Worm (Caenorhabditis elegans) whole organism, L1 larva: ENCODE data around the gene bath-42.
A peak's percentile ranks its signal among the peaks of the same experiment; 100 is the strongest.

Experiments used
- C16A3.4 ChIP-seq: fragments of 150-350 bp; optimal IDR thresholded peaks from 2 replicates; lab custom pipeline; 2014; ENCODE audit warnings: missing biosample characterization, missing genetic modification characterization
- C34B4.2 ChIP-seq: sonication (generic microtip); optimal IDR thresholded peaks from 2 replicates; lab custom pipeline; 2017; ENCODE audit warnings: mild to moderate bottlenecking, missing genetic modification characterization, missing compliant biosample characterization
- F16B12.6 ChIP-seq: fragments of 150-350 bp; optimal IDR thresholded peaks from 2 replicates; lab custom pipeline; 2014; ENCODE audit warnings: missing biosample characterization, missing genetic modification characterization
- alr-1 ChIP-seq: fragments of 200-800 bp; sonication (Bioruptor generic); optimal IDR thresholded peaks from 2 replicates; lab custom pipeline; 2018; ENCODE audit warnings: borderline replicate concordance, mild to moderate bottlenecking, missing genetic modification characterization, missing compliant biosample characterization
- aly-2 ChIP-seq: fragments of 150-350 bp; optimal IDR thresholded peaks from 2 replicates; lab custom pipeline; 2014; ENCODE audit warnings: missing biosample characterization, missing genetic modification characterization
- ama-1 ChIP-seq: fragments of 150-350 bp; optimal IDR thresholded peaks from 2 replicates; lab custom pipeline; 2014
- blmp-1 ChIP-seq: fragments of 150-350 bp; optimal IDR thresholded peaks from 2 replicates; lab custom pipeline; 2014; ENCODE audit warnings: missing biosample characterization, missing genetic modification characterization
- ceh-82 ChIP-seq, 3 experiments: fragments of 150-350 bp in 1 of 3; sonication (generic microtip) in 2 of 3; optimal IDR thresholded peaks; 2 replicates each; lab custom pipeline; 2014 to 2017; ENCODE audit warnings: missing biosample characterization in 3 of 3, missing genetic modification characterization in 3 of 3
- ceh-88 ChIP-seq: fragments of 200-800 bp; sonication (Bioruptor generic); IDR thresholded peaks from 2 replicates; pipeline ENCODE4 v1.3.6; 2022; ENCODE audit warnings: missing genetic modification characterization, missing compliant biosample characterization
- dsc-1 ChIP-seq: sonication (generic microtip); optimal IDR thresholded peaks from 2 replicates; lab custom pipeline; 2016; ENCODE audit warnings: mild to moderate bottlenecking, missing genetic modification characterization, missing compliant biosample characterization
- efl-1 ChIP-seq, 4 experiments: fragments of 150-350 bp; optimal IDR thresholded peaks in 3 of 4; peaks in 1 of 4; 1 replicate in 1 of 4; 2 replicates in 3 of 4; lab custom pipeline; 2014; ENCODE audit warnings: missing biosample characterization in 2 of 4, missing genetic modification characterization in 2 of 4, missing genetic modification reagents in 2 of 4
- egl-13 ChIP-seq: sonication (generic microtip); optimal IDR thresholded peaks from 2 replicates; lab custom pipeline; 2016; ENCODE audit warnings: missing genotype, missing genetic modification reagents, missing genetic modification characterization, missing compliant biosample characterization
- elt-3 ChIP-seq, 6 experiments: fragments of 150-350 bp in 1 of 6; sonication (generic microtip); optimal IDR thresholded peaks; 2 replicates each; lab custom pipeline; 2017 to 2018; ENCODE audit warnings: missing biosample characterization in 6 of 6, missing genetic modification characterization in 6 of 6, inconsistent platforms in 1 of 6
- ets-5 ChIP-seq: fragments of 200-800 bp; sonication (Bioruptor generic); IDR thresholded peaks from 2 replicates; pipeline ENCODE4 v1.3.6; 2022; ENCODE audit warnings: missing genetic modification characterization, missing compliant biosample characterization
- fkh-10 ChIP-seq: sonication (generic microtip); optimal IDR thresholded peaks from 2 replicates; lab custom pipeline; 2017; ENCODE audit warnings: missing biosample characterization, missing genetic modification reagents, missing genetic modification characterization
- grh-1 ChIP-seq: fragments of 200-800 bp; sonication (Bioruptor generic); IDR thresholded peaks from 2 replicates; pipeline ENCODE4 v1.3.6; 2022; ENCODE audit warnings: missing genetic modification reagents, missing genetic modification characterization, missing compliant biosample characterization
- hlh-4 ChIP-seq: sonication (generic microtip); optimal IDR thresholded peaks from 2 replicates; lab custom pipeline; 2016; ENCODE audit warnings: mild to moderate bottlenecking, missing genetic modification characterization, missing compliant biosample characterization
- isw-1 ChIP-seq: fragments of 200-800 bp; sonication (Bioruptor generic); IDR thresholded peaks from 2 replicates; pipeline ENCODE4 v1.3.6; 2022; ENCODE audit warnings: missing genetic modification characterization, missing compliant biosample characterization
- lin-13 ChIP-seq: fragments of 150-350 bp; optimal IDR thresholded peaks from 2 replicates; lab custom pipeline; 2014; ENCODE audit warnings: missing biosample characterization, missing genetic modification reagents, missing genetic modification characterization
- lin-14 ChIP-seq: fragments of 200-800 bp; sonication (Bioruptor generic); optimal IDR thresholded peaks from 2 replicates; lab custom pipeline; 2018; ENCODE audit warnings: mild to moderate bottlenecking, missing genetic modification characterization, moderate library complexity, missing compliant biosample characterization
- lin-35 ChIP-seq, 2 experiments: fragments of 150-350 bp; optimal IDR thresholded peaks; 2 replicates each; lab custom pipeline; 2014; ENCODE audit warnings: missing biosample characterization in 2 of 2, missing genetic modification characterization in 2 of 2, missing genetic modification reagents in 2 of 2
- lsy-2 ChIP-seq, 2 experiments: fragments of 150-350 bp; optimal IDR thresholded peaks; 2 replicates each; lab custom pipeline; 2014; ENCODE audit warnings: missing biosample characterization in 2 of 2, missing genetic modification characterization in 2 of 2
- mab-9 ChIP-seq: fragments of 200-800 bp; sonication (Bioruptor generic); IDR thresholded peaks from 2 replicates; pipeline ENCODE4 v1.3.6; 2022; ENCODE audit warnings: missing genetic modification reagents, missing genetic modification characterization, missing compliant biosample characterization
- mdl-1 ChIP-seq, 2 experiments: fragments of 150-350 bp; optimal IDR thresholded peaks; 2 replicates each; lab custom pipeline; 2014 to 2017; ENCODE audit warnings: missing biosample characterization in 2 of 2, missing genetic modification characterization in 2 of 2, inconsistent platforms in 1 of 2
- mep-1 ChIP-seq: fragments of 150-350 bp; optimal IDR thresholded peaks from 2 replicates; lab custom pipeline; 2014; ENCODE audit warnings: missing biosample characterization, missing genetic modification characterization
- nhr-11 ChIP-seq: fragments of 150-350 bp; optimal IDR thresholded peaks from 2 replicates; lab custom pipeline; 2014; ENCODE audit warnings: missing biosample characterization, missing genetic modification characterization
- nhr-19 ChIP-seq: fragments of 200-800 bp; sonication (Bioruptor generic); conservative IDR thresholded peaks from 2 replicates; pipeline ENCODE4 v1.3.6; 2022; ENCODE audit warnings: missing genetic modification characterization, missing compliant biosample characterization
- nhr-20 ChIP-seq: sonication (generic microtip); optimal IDR thresholded peaks from 2 replicates; lab custom pipeline; 2016; ENCODE audit warnings: mild to moderate bottlenecking, missing genetic modification characterization, missing compliant biosample characterization
- nhr-71 ChIP-seq: sonication (generic microtip); optimal IDR thresholded peaks from 2 replicates; lab custom pipeline; 2016; ENCODE audit warnings: mild to moderate bottlenecking, missing genetic modification characterization, moderate library complexity, missing compliant biosample characterization
- nhr-76 ChIP-seq: sonication (generic microtip); optimal IDR thresholded peaks from 2 replicates; lab custom pipeline; 2017; ENCODE audit warnings: missing biosample characterization, missing genetic modification characterization
- nhr-77 ChIP-seq: fragments of 150-350 bp; optimal IDR thresholded peaks from 2 replicates; lab custom pipeline; 2014; ENCODE audit warnings: missing biosample characterization, missing genetic modification characterization
- pag-3 ChIP-seq: sonication (generic microtip); optimal IDR thresholded peaks from 2 replicates; lab custom pipeline; 2017; ENCODE audit warnings: missing genetic modification characterization, mild to moderate bottlenecking, missing compliant biosample characterization, antibody characterized with exemption, borderline replicate concordance; ENCODE audit not compliant: insufficient read depth
- rnt-1 ChIP-seq: sonication (generic microtip); optimal IDR thresholded peaks from 2 replicates; lab custom pipeline; 2016; ENCODE audit warnings: mild to moderate bottlenecking, missing genetic modification characterization, moderate library complexity, missing compliant biosample characterization
- snu-23 ChIP-seq: sonication (generic microtip); optimal IDR thresholded peaks from 2 replicates; lab custom pipeline; 2016; ENCODE audit warnings: missing genetic modification characterization, missing compliant biosample characterization
- sptf-1 ChIP-seq: fragments of 150-350 bp; optimal IDR thresholded peaks from 2 replicates; lab custom pipeline; 2014; ENCODE audit warnings: missing biosample characterization, missing genetic modification characterization
- swsn-7 ChIP-seq: sonication (generic microtip); optimal IDR thresholded peaks from 2 replicates; lab custom pipeline; 2016; ENCODE audit warnings: missing genetic modification characterization, missing compliant biosample characterization
- tbx-2 ChIP-seq: sonication (generic microtip); optimal IDR thresholded peaks from 2 replicates; lab custom pipeline; 2016; ENCODE audit warnings: missing genetic modification characterization, missing compliant biosample characterization
- unc-130 ChIP-seq: fragments of 150-350 bp; optimal IDR thresholded peaks from 2 replicates; lab custom pipeline; 2017; ENCODE audit warnings: missing biosample characterization, missing genetic modification characterization, inconsistent platforms
- unc-30 ChIP-seq: sonication (generic microtip); optimal IDR thresholded peaks from 2 replicates; lab custom pipeline; 2017; ENCODE audit warnings: missing biosample characterization, missing genetic modification characterization
- unc-86 ChIP-seq: sonication (generic microtip); optimal IDR thresholded peaks from 2 replicates; lab custom pipeline; 2016; ENCODE audit warnings: missing genetic modification characterization, missing compliant biosample characterization
- ztf-11 ChIP-seq, 2 experiments: sonication (generic microtip); optimal IDR thresholded peaks; 2 replicates each; lab custom pipeline; 2016 to 2017; ENCODE audit warnings: missing genetic modification characterization in 2 of 2, missing biosample characterization in 1 of 2, missing compliant biosample characterization in 1 of 2
- ztf-4 ChIP-seq: fragments of 150-350 bp; optimal IDR thresholded peaks from 2 replicates; lab custom pipeline; 2014; ENCODE audit warnings: missing biosample characterization, missing genetic modification characterization

bath-42 gene

DNA sequence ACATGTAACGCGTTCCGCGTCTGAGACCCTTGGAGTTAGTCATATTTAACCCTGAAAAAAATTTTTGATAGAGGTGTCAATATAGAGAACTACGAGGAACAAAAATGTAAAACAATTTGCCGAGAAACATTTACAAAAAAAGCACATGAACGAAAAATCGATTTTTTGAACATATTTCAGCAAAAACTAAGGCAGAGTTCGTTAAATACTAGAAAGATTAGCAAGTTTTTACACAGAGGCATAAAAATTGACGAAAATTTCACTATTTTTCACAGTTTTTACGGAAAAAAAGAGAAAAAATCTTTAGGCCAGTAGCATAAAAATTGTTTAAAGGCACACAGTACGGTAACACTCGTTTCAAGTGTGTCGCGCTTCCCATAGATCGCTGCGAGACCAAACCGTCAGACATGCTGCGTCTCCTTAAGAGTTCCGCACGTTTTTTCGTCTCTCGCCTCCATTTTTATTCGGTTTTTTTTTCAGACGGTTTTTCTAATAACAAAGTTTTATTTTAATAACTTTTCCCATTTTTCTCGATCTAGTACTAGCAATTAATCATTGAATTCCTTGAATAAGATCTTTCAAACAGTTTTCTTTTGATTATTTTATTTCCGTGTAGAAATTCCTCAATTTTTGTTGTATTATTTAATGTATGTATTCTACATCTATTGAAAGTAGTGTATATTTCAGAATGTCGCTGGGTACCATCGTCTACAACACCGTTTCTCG is 32.8 kb downstream of the bath-42 start, which contains the start of the genes rpl-21 and C14B9.10 (continued):
- TF ChIP-seq pag-3 (no peak), ztf-4 (peak; percentile 68), alr-1 (tag; lab: Kevin White, UChicago) (no peak), unc-130 (tag; lab: Kevin White, UChicago) (peak; percentile 95), nhr-76 (tag; lab: Kevin White, UChicago) (no peak), hlh-4 (no peak), lsy-2 (tag; optimal IDR thresholded peaks at IDR 0.05; lab: Kevin White, UChicago) (peak; percentile 99), mep-1 (tag; lab: Kevin White, UChicago) (peak; percentile 86), C16A3.4 (tag; lab: Kevin White, UChicago) (peak; percentile 90), F16B12.6 (tag; lab: Kevin White, UChicago) (peak; percentile 53), lin-14 (GFP tag; lab: Kevin White, UChicago) (peak; percentile 77), aly-2 (peak; percentile 83), isw-1 (GFP tag; lab: Robert Waterston, UW) (peak; percentile 86), ets-5 (no peak), elt-3 (tag; optimal IDR thresholded peaks at IDR 0.05; lab: Kevin White, UChicago) (peak in 2 of 6 experiments; percentile 41 to 73), grh-1 (GFP tag; lab: Robert Waterston, UW) (peak; percentile 64)

DNA sequence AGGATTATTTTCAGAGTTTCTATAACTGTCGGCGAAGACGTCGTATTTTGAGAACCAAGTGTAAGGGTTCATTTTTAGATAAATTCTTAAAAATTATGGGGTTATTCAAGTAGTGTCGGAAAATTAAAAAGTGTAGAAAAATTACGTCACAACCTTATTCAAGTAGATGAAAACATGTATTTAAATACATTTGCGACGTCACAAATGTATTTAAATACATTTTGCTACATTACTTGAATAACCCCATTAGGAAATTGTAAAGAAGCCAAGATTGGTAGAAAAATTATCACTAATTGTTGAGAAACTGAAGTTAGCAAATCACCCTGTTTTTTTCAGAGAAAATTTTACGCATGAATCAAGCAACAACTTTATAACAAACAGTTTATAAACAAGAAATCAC is 34.0 kb downstream of the bath-42 start:
- TF ChIP-seq ama-1 = no peak
- TF ChIP-seq lsy-2 (tag; optimal IDR thresholded peaks at IDR 0.05; lab: Kevin White, UChicago) = peak in 1 of 2 experiments; percentile 28

- TF ChIP-seq ets-5 = no peak
- peak; percentile 24 for TF ChIP-seq dsc-1
- peak in 1 of 2 experiments; percentile 29 for TF ChIP-seq mdl-1 (tag; optimal IDR thresholded peaks at IDR 0.05; lab: Kevin White, UChicago)
- TF ChIP-seq unc-86 = no peak
- no peak for TF ChIP-seq ceh-88
- peak; percentile 71 for TF ChIP-seq lin-14 (GFP tag; lab: Kevin White, UChicago)
- TF ChIP-seq ztf-11 (tag; optimal IDR thresholded peaks at IDR 0.05; lab: Kevin White, UChicago) = no peak
- peak in 1 of 3 experiments; percentile 8 for TF ChIP-seq ceh-82 (tag; optimal IDR thresholded peaks at IDR 0.05; lab: Kevin White, UChicago)
- TF ChIP-seq lsy-2 (tag; optimal IDR thresholded peaks at IDR 0.05; lab: Kevin White, UChicago) = peak; percentile 25 to 52
- TF ChIP-seq unc-30 (tag; lab: Kevin White, UChicago) = no peak
- peak; percentile 19 for TF ChIP-seq blmp-1
- TF ChIP-seq snu-23 = peak; percentile 34
- TF ChIP-seq swsn-7 (tag; lab: Kevin White, UChicago) = peak; percentile 29
- TF ChIP-seq nhr-19 = no peak
- TF ChIP-seq rnt-1 (tag; lab: Kevin White, UChicago) = peak; percentile 1
- TF ChIP-seq nhr-71 (tag; lab: Kevin White, UChicago) = peak; percentile 4
- peak; percentile 3 for TF ChIP-seq tbx-2 (tag; lab: Kevin White, UChicago)
- no peak for TF ChIP-seq sptf-1 (tag; lab: Kevin White, UChicago)
- TF ChIP-seq fkh-10 (GFP tag; lab: Kevin White, UChicago) = no peak
- no peak for TF ChIP-seq C34B4.2 (tag; lab: Kevin White, UChicago)
- TF ChIP-seq lin-13 (GFP tag; lab: Kevin White, UChicago) = no peak
- TF ChIP-seq aly-2 = no peak
- TF ChIP-seq ama-1 = no peak
- TF ChIP-seq nhr-20 (tag; lab: Kevin White, UChicago) = peak; percentile 15
- peak in 1 of 2 experiments; percentile 23 for TF ChIP-seq efl-1 (optimal IDR thresholded peaks at IDR 0.05; lab: Kevin White, UChicago)
- TF ChIP-seq efl-1 (GFP tag; optimal IDR thresholded peaks at IDR 0.05 in 1 of 2; lab: Kevin White, UChicago) = no peak
- TF ChIP-seq grh-1 (GFP tag; lab: Robert Waterston, UW) = no peak
- no peak for TF ChIP-seq egl-13 (tag; lab: Kevin White, UChicago)
- TF ChIP-seq lin-35 (GFP tag; optimal IDR thresholded peaks at IDR 0.05; lab: Kevin White, UChicago) = peak; percentile 6 to 20
- TF ChIP-seq mab-9 (GFP tag; lab: Robert Waterston, UW) = no peak
- no peak for TF ChIP-seq nhr-77 (tag; lab: Kevin White, UChicago)
- peak; percentile 47 for TF ChIP-seq mep-1 (tag; lab: Kevin White, UChicago)
- TF ChIP-seq nhr-11 (tag; lab: Kevin White, UChicago) = no peak
Measured at ce11 chrIII:8126978-8127377, 36.2 kb downstream of the bath-42 start.
